Fruit fly (Drosophila melanogaster): ENCODE results near the gene LManIII.

LManIII gene

dm6 chr2L:8762833-8763232 lies 5.7 kb downstream of the LManIII start:
- TF ChIP-seq h (optimal IDR thresholded peaks at IDR 0.05) (no peak), Myc (optimal IDR thresholded peaks at IDR 0.05) (no peak), psq (optimal IDR thresholded peaks at IDR 0.05) (no peak), Sin3A (optimal IDR thresholded peaks at IDR 0.05) (no peak), ttk (optimal IDR thresholded peaks at IDR 0.05) (no peak), insv (optimal IDR thresholded peaks at IDR 0.05) (no peak)

- TF ChIP-seq insv (optimal IDR thresholded peaks at IDR 0.05) (no peak), Myc (optimal IDR thresholded peaks at IDR 0.05) (no peak), h (optimal IDR thresholded peaks at IDR 0.05) (no peak), Sin3A (optimal IDR thresholded peaks at IDR 0.05) (no peak), ttk (optimal IDR thresholded peaks at IDR 0.05) (no peak), psq (optimal IDR thresholded peaks at IDR 0.05) (no peak)
Observed at dm6 chr2L:8752022-8752421, 16.5 kb downstream of the LManIII start, which contains the start of the genes CG45307 and CG12438. TSS of gene CG45307 (minus strand) at chr2L:8752122. TSS of gene CG12438 (plus strand) at chr2L:8752285.

dm6 chr2L:8747480-8747879 lies 21.0 kb downstream of the LManIII start:
- TF ChIP-seq ttk (optimal IDR thresholded peaks at IDR 0.05) (no peak), insv (optimal IDR thresholded peaks at IDR 0.05) (no peak), h (optimal IDR thresholded peaks at IDR 0.05) (no peak), Myc (optimal IDR thresholded peaks at IDR 0.05) (no peak), psq (optimal IDR thresholded peaks at IDR 0.05) (no peak)

- TF ChIP-seq ttk (optimal IDR thresholded peaks at IDR 0.05) (no peak), Myc (optimal IDR thresholded peaks at IDR 0.05) (no peak), h (optimal IDR thresholded peaks at IDR 0.05) (no peak), psq (optimal IDR thresholded peaks at IDR 0.05) (no peak), Sin3A (optimal IDR thresholded peaks at IDR 0.05) (no peak)
Observed at dm6 chr2L:8746350-8746759, 22.2 kb downstream of the LManIII start.

- TF ChIP-seq insv (optimal IDR thresholded peaks at IDR 0.05) (no peak), h (optimal IDR thresholded peaks at IDR 0.05) (no peak), ttk (optimal IDR thresholded peaks at IDR 0.05) (no peak), Myc (optimal IDR thresholded peaks at IDR 0.05) (no peak), Sin3A (optimal IDR thresholded peaks at IDR 0.05) (no peak), psq (optimal IDR thresholded peaks at IDR 0.05) (no peak)
Observed at dm6 chr2L:8743082-8743481, 25.4 kb downstream of the LManIII start.

- no peak for TF ChIP-seq ttk (optimal IDR thresholded peaks at IDR 0.05)
Observed at dm6 chr2L:8740757-8741278, 27.7 kb downstream of the LManIII start.

- no peak for TF ChIP-seq insv (optimal IDR thresholded peaks at IDR 0.05)
- TF ChIP-seq Sin3A (optimal IDR thresholded peaks at IDR 0.05): no peak
- TF ChIP-seq ttk (optimal IDR thresholded peaks at IDR 0.05): no peak
- TF ChIP-seq h (optimal IDR thresholded peaks at IDR 0.05): no peak
- no peak for TF ChIP-seq psq (optimal IDR thresholded peaks at IDR 0.05)
- no peak for TF ChIP-seq Myc (optimal IDR thresholded peaks at IDR 0.05)
Observed at dm6 chr2L:8739984-8740756, 28.3 kb downstream of the LManIII start, which contains the start of gene raw. TSS of gene raw (minus strand) at chr2L:8740660.

- TF ChIP-seq psq (optimal IDR thresholded peaks at IDR 0.05) (no peak), insv (optimal IDR thresholded peaks at IDR 0.05) (no peak), ttk (optimal IDR thresholded peaks at IDR 0.05) (no peak), h (optimal IDR thresholded peaks at IDR 0.05) (no peak), Myc (optimal IDR thresholded peaks at IDR 0.05) (no peak), Sin3A (optimal IDR thresholded peaks at IDR 0.05) (no peak)
Observed at dm6 chr2L:8738253-8738665, 30.3 kb downstream of the LManIII start.

- TF ChIP-seq psq (optimal IDR thresholded peaks at IDR 0.05) (no peak), h (optimal IDR thresholded peaks at IDR 0.05) (no peak), ttk (optimal IDR thresholded peaks at IDR 0.05) (no peak), Sin3A (optimal IDR thresholded peaks at IDR 0.05) (no peak), insv (optimal IDR thresholded peaks at IDR 0.05) (no peak), Myc (optimal IDR thresholded peaks at IDR 0.05) (no peak)
Observed at dm6 chr2L:8736383-8736782, 32.1 kb downstream of the LManIII start.

dm6 chr2L:8735572-8735996 lies 32.9 kb downstream of the LManIII start:
- TF ChIP-seq insv (optimal IDR thresholded peaks at IDR 0.05): no peak
- TF ChIP-seq h (optimal IDR thresholded peaks at IDR 0.05): no peak
- TF ChIP-seq Sin3A (optimal IDR thresholded peaks at IDR 0.05): no peak
- no peak for TF ChIP-seq psq (optimal IDR thresholded peaks at IDR 0.05)
- no peak for TF ChIP-seq Myc (optimal IDR thresholded peaks at IDR 0.05)
- no peak for TF ChIP-seq ttk (optimal IDR thresholded peaks at IDR 0.05)

dm6 chr2L:8734998-8735397 lies 33.5 kb downstream of the LManIII start:
- no peak for TF ChIP-seq ttk (optimal IDR thresholded peaks at IDR 0.05)
- no peak for TF ChIP-seq Sin3A (optimal IDR thresholded peaks at IDR 0.05)

- TF ChIP-seq Myc (optimal IDR thresholded peaks at IDR 0.05) (no peak), psq (optimal IDR thresholded peaks at IDR 0.05) (no peak), insv (optimal IDR thresholded peaks at IDR 0.05) (no peak), h (optimal IDR thresholded peaks at IDR 0.05) (no peak), ttk (optimal IDR thresholded peaks at IDR 0.05) (no peak)
Observed at dm6 chr2L:8734304-8734703, 34.2 kb downstream of the LManIII start.

dm6 chr2L:8732702-8733101 lies 35.8 kb downstream of the LManIII start:
- TF ChIP-seq Sin3A (optimal IDR thresholded peaks at IDR 0.05) (no peak), h (optimal IDR thresholded peaks at IDR 0.05) (no peak), ttk (optimal IDR thresholded peaks at IDR 0.05) (no peak), insv (optimal IDR thresholded peaks at IDR 0.05) (no peak), Myc (optimal IDR thresholded peaks at IDR 0.05) (no peak), psq (optimal IDR thresholded peaks at IDR 0.05) (no peak)
